Fruit fly (Drosophila melanogaster) S2 (cell line): ENCODE measurements around the gene VhaAC45RP.

Source experiments
- CG8478 ChIP-seq: fragments of >200 bp; optimal IDR thresholded peaks from 2 replicates; lab custom pipeline; 2018
- CTCF ChIP-seq, 2 experiments: fragments of >200 bp; optimal IDR thresholded peaks; 2 replicates each; lab custom pipeline; 2018

- TF ChIP-seq CTCF (optimal IDR thresholded peaks at IDR 0.05; lab: Kevin White, UChicago) (no peak), CG8478 (lab: Kevin White, UChicago) (no peak)
These were observed 25.2 kb upstream of the VhaAC45RP start for dm6 chr3R:30191462-30191874.
